Worm (Caenorhabditis elegans) whole organism, L4 larva: ENCODE measurements around the gene aqp-12.

Experiments used
- madf-5 ChIP-seq, 2 experiments: fragments of 200-800 bp; sonication (Bioruptor generic); IDR thresholded peaks; 2 replicates each; pipeline ENCODE4 v1.3.6; 2022; ENCODE audit warnings: missing compliant biosample characterization in 2 of 2, missing genetic modification characterization in 2 of 2
- pha-4 ChIP-seq, 2 experiments: fragments of 150-350 bp in 1 of 2; fragments of 200-800 bp in 1 of 2; sonication (Bioruptor generic) in 1 of 2; IDR thresholded peaks in 1 of 2; optimal IDR thresholded peaks in 1 of 2; 2 replicates each; pipeline versions ENCODE4 v1.3.6 to Lab custom; 2014 to 2022; ENCODE audit warnings: missing genetic modification characterization in 2 of 2, missing genetic modification reagents in 2 of 2, missing biosample characterization in 1 of 2, missing compliant biosample characterization in 1 of 2
- snpc-4 ChIP-seq: fragments of 150-350 bp; optimal IDR thresholded peaks from 2 replicates; lab custom pipeline; 2014; ENCODE audit warnings: missing biosample characterization, missing genetic modification characterization

DNA sequence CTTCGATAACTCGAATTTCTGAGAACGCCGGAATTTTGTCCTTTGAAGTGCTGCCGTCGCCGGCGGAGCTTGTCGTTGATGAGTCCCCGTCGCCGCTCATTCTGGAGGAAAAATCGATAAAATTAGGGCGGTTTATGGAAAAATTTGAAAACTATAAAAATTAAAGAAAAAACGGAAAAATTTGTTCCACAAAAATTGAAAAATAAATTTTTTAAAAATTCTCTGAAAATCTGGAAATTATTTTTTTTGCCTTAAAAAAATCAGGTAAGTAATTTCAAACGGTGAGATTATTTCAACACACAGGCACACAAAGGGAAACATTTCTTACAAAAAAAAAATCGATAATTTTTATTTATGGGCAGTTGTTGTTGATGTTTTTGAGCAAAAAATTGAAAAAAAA lies 53.5 kb downstream of the aqp-12 start, which contains the start of gene parn-2:
- no peak for TF ChIP-seq pha-4 (GFP tag; IDR thresholded peaks at IDR 0.05; lab: Robert Waterston, UW)
- TF ChIP-seq pha-4 (tag; optimal IDR thresholded peaks at IDR 0.05; lab: Kevin White, UChicago) = no peak
- no peak for TF ChIP-seq madf-5 (GFP tag; IDR thresholded peaks at IDR 0.05; lab: Robert Waterston, UW)
- no peak for TF ChIP-seq snpc-4 (tag; lab: Kevin White, UChicago)
